Worm (Caenorhabditis elegans): ENCODE results near the gene F01D5.8.

Gene F01D5.8

ce11 chrII:14060439-14060838, 49.9 kb downstream of the F01D5.8 start, which contains the start of gene W01G7.4:
Gene W01G7.4 (plus strand): TSS chrII:14060739.
- no peak for TF ChIP-seq jun-1 (tag; optimal IDR thresholded peaks at IDR 0.05)
- no peak for TF ChIP-seq ztf-11 (tag; optimal IDR thresholded peaks at IDR 0.05)
- TF ChIP-seq snpc-4 (tag; optimal IDR thresholded peaks at IDR 0.05) = no peak
- TF ChIP-seq nhr-77 (tag; optimal IDR thresholded peaks at IDR 0.05) = no peak
- no peak for TF ChIP-seq fkh-10 (GFP tag; optimal IDR thresholded peaks at IDR 0.05)
- TF ChIP-seq lin-39 (tag; optimal IDR thresholded peaks at IDR 0.05) = no peak
- TF ChIP-seq ZK546.5 (tag; optimal IDR thresholded peaks at IDR 0.05) = no peak
- TF ChIP-seq nhr-43 (tag; optimal IDR thresholded peaks at IDR 0.05; ENCODE audit: poor library complexity, severe bottlenecking) = no peak
- TF ChIP-seq aly-2 (tag; optimal IDR thresholded peaks at IDR 0.05) = no peak
- TF ChIP-seq fkh-2 (tag; optimal IDR thresholded peaks at IDR 0.05) = no peak
- TF ChIP-seq nhr-23 (tag; optimal IDR thresholded peaks at IDR 0.05) = no peak
- TF ChIP-seq unc-62 (GFP tag; optimal IDR thresholded peaks at IDR 0.05) = no peak
- no peak for TF ChIP-seq nhr-76 (tag; optimal IDR thresholded peaks at IDR 0.05)
- TF ChIP-seq nhr-25 (tag; optimal IDR thresholded peaks at IDR 0.05) = no peak
- no peak for TF ChIP-seq R02D3.7 (tag; optimal IDR thresholded peaks at IDR 0.05)
- TF ChIP-seq egl-27 (tag; optimal IDR thresholded peaks at IDR 0.05) = no peak
- TF ChIP-seq skn-1 (tag; optimal IDR thresholded peaks at IDR 0.05) = no peak
- no peak for TF ChIP-seq pqm-1 (tag; optimal IDR thresholded peaks at IDR 0.05)
- no peak for TF ChIP-seq ceh-16 (tag; optimal IDR thresholded peaks at IDR 0.05)
- TF ChIP-seq ceh-28 (tag; optimal IDR thresholded peaks at IDR 0.05) = no peak

- no peak for TF ChIP-seq tbx-2 (tag; optimal IDR thresholded peaks at IDR 0.05)
- no peak for TF ChIP-seq nhr-12 (tag; optimal IDR thresholded peaks at IDR 0.05)
- TF ChIP-seq elt-3 (tag; optimal IDR thresholded peaks at IDR 0.05) = no peak
- no peak for TF ChIP-seq elt-2 (tag; optimal IDR thresholded peaks at IDR 0.05)
- no peak for TF ChIP-seq ceh-16 (tag; optimal IDR thresholded peaks at IDR 0.05)
- no peak for TF ChIP-seq nhr-23 (tag; optimal IDR thresholded peaks at IDR 0.05)
- no peak for TF ChIP-seq pha-4 (tag; optimal IDR thresholded peaks at IDR 0.05)
- no peak for TF ChIP-seq sea-2 (GFP tag; optimal IDR thresholded peaks at IDR 0.05)
Observed at ce11 chrII:14060885-14061284, 50.4 kb downstream of the F01D5.8 start.

ce11 chrII:14063044-14063500, 52.6 kb downstream of the F01D5.8 start, which contains the start of gene lem-2:
Gene lem-2 (plus strand): TSS chrII:14063450.
- TF ChIP-seq ztf-11 (tag; optimal IDR thresholded peaks at IDR 0.05) (no peak), nhr-237 (tag; optimal IDR thresholded peaks at IDR 0.05) (no peak), egl-5 (tag; optimal IDR thresholded peaks at IDR 0.05) (no peak), hmg-11 (tag; optimal IDR thresholded peaks at IDR 0.05) (peak; percentile 30), ama-1 (optimal IDR thresholded peaks at IDR 0.05) (no peak), ZK546.5 (tag; optimal IDR thresholded peaks at IDR 0.05) (no peak), ceh-16 (tag; optimal IDR thresholded peaks at IDR 0.05) (no peak), snpc-4 (tag; optimal IDR thresholded peaks at IDR 0.05) (peak; percentile 81), daf-12 (tag; optimal IDR thresholded peaks at IDR 0.05) (no peak), nhr-12 (tag; optimal IDR thresholded peaks at IDR 0.05) (no peak), skn-1 (tag; optimal IDR thresholded peaks at IDR 0.05) (no peak), ztf-4 (tag; optimal IDR thresholded peaks at IDR 0.05) (no peak), unc-62 (GFP tag; optimal IDR thresholded peaks at IDR 0.05) (no peak), pha-4 (tag; optimal IDR thresholded peaks at IDR 0.05) (peak; percentile 67), mdl-1 (tag; optimal IDR thresholded peaks at IDR 0.05) (no peak), lin-15B (tag; optimal IDR thresholded peaks at IDR 0.05) (peak; percentile 86), elt-2 (tag; optimal IDR thresholded peaks at IDR 0.05) (peak; percentile 47), lsy-12 (tag; optimal IDR thresholded peaks at IDR 0.05) (peak; percentile 76), pqm-1 (tag; optimal IDR thresholded peaks at IDR 0.05) (no peak), unc-39 (tag; optimal IDR thresholded peaks at IDR 0.05) (no peak), nhr-77 (tag; optimal IDR thresholded peaks at IDR 0.05) (peak; percentile 13), tbx-2 (tag; optimal IDR thresholded peaks at IDR 0.05) (peak; percentile 2), nhr-67 (tag; optimal IDR thresholded peaks at IDR 0.05) (no peak), nhr-23 (tag; optimal IDR thresholded peaks at IDR 0.05) (peak; percentile 54), sea-2 (GFP tag; optimal IDR thresholded peaks at IDR 0.05) (no peak), lin-39 (tag; optimal IDR thresholded peaks at IDR 0.05) (peak; percentile 41), nfya-1 (tag; optimal IDR thresholded peaks at IDR 0.05; ENCODE audit: insufficient read depth) (peak; percentile 63), zag-1 (tag; optimal IDR thresholded peaks at IDR 0.05) (no peak), aly-2 (tag; optimal IDR thresholded peaks at IDR 0.05) (no peak), eor-1 (tag; optimal IDR thresholded peaks at IDR 0.05) (no peak), ceh-28 (tag; optimal IDR thresholded peaks at IDR 0.05) (peak; percentile 24), elt-3 (tag; optimal IDR thresholded peaks at IDR 0.05) (no peak), R02D3.7 (tag; optimal IDR thresholded peaks at IDR 0.05) (peak; percentile 27), nhr-76 (tag; optimal IDR thresholded peaks at IDR 0.05) (no peak), nhr-25 (tag; optimal IDR thresholded peaks at IDR 0.05) (peak; percentile 6), fkh-10 (GFP tag; optimal IDR thresholded peaks at IDR 0.05) (no peak), nhr-11 (tag; optimal IDR thresholded peaks at IDR 0.05) (peak; percentile 15), egl-27 (tag; optimal IDR thresholded peaks at IDR 0.05) (no peak), mml-1 (tag; optimal IDR thresholded peaks at IDR 0.05) (no peak), nhr-43 (tag; optimal IDR thresholded peaks at IDR 0.05; ENCODE audit: poor library complexity, severe bottlenecking) (no peak), fkh-2 (tag; optimal IDR thresholded peaks at IDR 0.05) (no peak), jun-1 (tag; optimal IDR thresholded peaks at IDR 0.05) (peak; percentile 34), ceh-82 (tag; optimal IDR thresholded peaks at IDR 0.05) (no peak), fos-1 (tag; optimal IDR thresholded peaks at IDR 0.05) (no peak), elt-1 (tag; optimal IDR thresholded peaks at IDR 0.05) (no peak), nhr-28 (tag; optimal IDR thresholded peaks at IDR 0.05) (no peak)
